Worm (Caenorhabditis elegans) whole organism, mixed stage, embryonic: Measurements from ENCODE around the gene unc-30.

Experiments used
- M03D4.4 ChIP-seq: sonication (generic microtip); optimal IDR thresholded peaks from 2 replicates; lab custom pipeline; 2017; ENCODE audit warnings: mild to moderate bottlenecking, missing genetic modification characterization, missing compliant biosample characterization
- ces-1 ChIP-seq: fragments of 150-350 bp; optimal IDR thresholded peaks from 2 replicates; lab custom pipeline; 2014; ENCODE audit warnings: missing biosample characterization, missing genetic modification reagents, missing genetic modification characterization
- cnd-1 ChIP-seq: fragments of 200-800 bp; sonication (Bioruptor generic); optimal IDR thresholded peaks from 2 replicates; lab custom pipeline; 2018; ENCODE audit warnings: mild to moderate bottlenecking, missing genetic modification characterization, missing compliant biosample characterization
- elt-1 ChIP-seq: sonication (generic microtip); optimal IDR thresholded peaks from 2 replicates; lab custom pipeline; 2017; ENCODE audit warnings: missing genetic modification characterization, mild to moderate bottlenecking, missing compliant biosample characterization, antibody characterized with exemption, moderate library complexity, borderline replicate concordance; ENCODE audit not compliant: insufficient read depth
- lin-32 ChIP-seq: fragments of 200-800 bp; sonication (Bioruptor generic); optimal IDR thresholded peaks from 2 replicates; lab custom pipeline; 2018; ENCODE audit warnings: mild to moderate bottlenecking, missing genetic modification characterization, missing compliant biosample characterization
- lsy-2 ChIP-seq: fragments of 150-350 bp; optimal IDR thresholded peaks from 2 replicates; lab custom pipeline; 2014; ENCODE audit warnings: missing biosample characterization, missing genetic modification characterization
- nhr-237 ChIP-seq: fragments of 150-350 bp; optimal IDR thresholded peaks from 2 replicates; lab custom pipeline; 2014; ENCODE audit warnings: missing biosample characterization, missing genetic modification characterization
- nhr-28 ChIP-seq: fragments of 150-350 bp; optimal IDR thresholded peaks from 2 replicates; lab custom pipeline; 2014; ENCODE audit warnings: missing biosample characterization, missing genetic modification characterization
- nhr-76 ChIP-seq: sonication (generic microtip); optimal IDR thresholded peaks from 2 replicates; lab custom pipeline; 2017; ENCODE audit warnings: missing biosample characterization, missing genetic modification characterization
- pha-4 ChIP-seq: fragments of 150-350 bp; optimal IDR thresholded peaks from 2 replicates; lab custom pipeline; 2018; ENCODE audit warnings: missing biosample characterization, missing genetic modification reagents, missing genetic modification characterization
- snpc-4 ChIP-seq: fragments of 150-350 bp; optimal IDR thresholded peaks from 2 replicates; lab custom pipeline; 2014; ENCODE audit warnings: missing biosample characterization, missing genetic modification characterization
- unc-62 ChIP-seq: fragments of 150-350 bp; optimal IDR thresholded peaks from 2 replicates; lab custom pipeline; 2014; ENCODE audit warnings: missing biosample characterization, missing genetic modification reagents, missing genetic modification characterization
- ztf-11 ChIP-seq: fragments of 150-350 bp; optimal IDR thresholded peaks from 2 replicates; lab custom pipeline; 2014; ENCODE audit warnings: missing biosample characterization, missing genetic modification characterization

- TF ChIP-seq nhr-76 (no peak), snpc-4 (no peak), cnd-1 (tag; lab: Kevin White, UChicago) (no peak), unc-62 (GFP tag; lab: Kevin White, UChicago) (no peak), lin-32 (GFP tag; lab: Kevin White, UChicago) (no peak), nhr-237 (no peak), elt-1 (tag; lab: Kevin White, UChicago) (no peak), ztf-11 (no peak), M03D4.4 (tag; lab: Kevin White, UChicago) (no peak), lsy-2 (tag; lab: Kevin White, UChicago) (no peak), nhr-28 (no peak), ces-1 (GFP tag; lab: Kevin White, UChicago) (no peak), pha-4 (tag; lab: Kevin White, UChicago) (no peak)
Observed at ce11 chrIV:13071445-13071844, 47.3 kb upstream of the unc-30 start, which contains the start of gene scl-8.
